Fruit fly (Drosophila melanogaster): ENCODE measurements around the gene CCT6.

Gene CCT6

dm6 chrX:15738890-15739550 is 7.4 kb upstream of the CCT6 start, which contains the start of the genes CG11679 and CG8206:
TSS of gene CG11679 (minus strand) at chrX:15738954.
TSS of gene CG8206 (plus strand) at chrX:15739230.
- peak; percentile 79 for TF ChIP-seq CG17801 (GFP tag; optimal IDR thresholded peaks at IDR 0.05; ENCODE audit: partially characterized antibody)

- TF ChIP-seq CG17801 (GFP tag; optimal IDR thresholded peaks at IDR 0.05; ENCODE audit: partially characterized antibody): peak; percentile 8
Measured at dm6 chrX:15740288-15740726, 6.1 kb upstream of the CCT6 start.

dm6 chrX:15740881-15741280 is 5.6 kb upstream of the CCT6 start:
- TF ChIP-seq CG17801 (GFP tag; optimal IDR thresholded peaks at IDR 0.05; ENCODE audit: partially characterized antibody): no peak

- TF ChIP-seq CG17801 (GFP tag; optimal IDR thresholded peaks at IDR 0.05; ENCODE audit: partially characterized antibody): no peak
Measured at dm6 chrX:15746682-15747196, 291 bp downstream of the CCT6 start.

dm6 chrX:15748945-15749344 is 2.5 kb downstream of the CCT6 start, which contains the start of gene Mvd:
TSS of gene Mvd (plus strand) at chrX:15749166.
- peak; percentile 52 for TF ChIP-seq CG17801 (GFP tag; optimal IDR thresholded peaks at IDR 0.05; ENCODE audit: partially characterized antibody)

- no peak for TF ChIP-seq CG17801 (GFP tag; optimal IDR thresholded peaks at IDR 0.05; ENCODE audit: partially characterized antibody)
Measured at dm6 chrX:15756018-15756417, 9.6 kb downstream of the CCT6 start, which contains the start of gene CG8260. TSS of gene CG8260 (plus strand) at chrX:15756318.

- no peak for TF ChIP-seq CG17801 (GFP tag; optimal IDR thresholded peaks at IDR 0.05; ENCODE audit: partially characterized antibody)
Measured at dm6 chrX:15758692-15759240, 12.3 kb downstream of the CCT6 start.

- peak; percentile 1 for TF ChIP-seq CG17801 (GFP tag; optimal IDR thresholded peaks at IDR 0.05; ENCODE audit: partially characterized antibody)
Measured at dm6 chrX:15759752-15760446, 13.5 kb downstream of the CCT6 start.

dm6 chrX:15760447-15761297 is 14.2 kb downstream of the CCT6 start, which contains the start of the genes Graf and mRpL3:
TSS of gene Graf (minus strand) at chrX:15760733.
TSS of gene mRpL3 (plus strand) at chrX:15761248.
- no peak for TF ChIP-seq CG17801 (GFP tag; optimal IDR thresholded peaks at IDR 0.05; ENCODE audit: partially characterized antibody)

- no peak for TF ChIP-seq CG17801 (GFP tag; optimal IDR thresholded peaks at IDR 0.05; ENCODE audit: partially characterized antibody)
Measured at dm6 chrX:15761298-15761640, 14.8 kb downstream of the CCT6 start.

- TF ChIP-seq CG17801 (GFP tag; optimal IDR thresholded peaks at IDR 0.05; ENCODE audit: partially characterized antibody): no peak
Measured at dm6 chrX:15762723-15763122, 16.3 kb downstream of the CCT6 start, which contains the start of gene Polr3A. TSS of gene Polr3A (plus strand) at chrX:15762956.

- TF ChIP-seq CG17801 (GFP tag; optimal IDR thresholded peaks at IDR 0.05; ENCODE audit: partially characterized antibody): no peak
Measured at dm6 chrX:15766395-15766866, 20.0 kb downstream of the CCT6 start, which contains the start of gene CG8952. TSS of gene CG8952 (minus strand) at chrX:15766445.

- TF ChIP-seq CG17801 (GFP tag; optimal IDR thresholded peaks at IDR 0.05; ENCODE audit: partially characterized antibody): no peak
Measured at dm6 chrX:15769457-15769856, 23.0 kb downstream of the CCT6 start, which contains the start of gene CG33172. TSS of gene CG33172 (plus strand) at chrX:15769664.

- no peak for TF ChIP-seq CG17801 (GFP tag; optimal IDR thresholded peaks at IDR 0.05; ENCODE audit: partially characterized antibody)
Measured at dm6 chrX:15772663-15773062, 26.2 kb downstream of the CCT6 start, which contains the start of gene CG43672. TSS of gene CG43672 (plus strand) at chrX:15772963.
